Fruit fly (Drosophila melanogaster) whole organism, embryonic: Measurements from ENCODE around the gene eIF3d1.

Experiments used
- ATbp ChIP-seq: fragments of 200-800 bp; sonication (Bioruptor generic); optimal IDR thresholded peaks from 2 replicates; lab custom pipeline; 2017; ENCODE audit warnings: missing biosample characterization, mild to moderate bottlenecking, missing genetic modification characterization, missing genetic modification reagents
- Atf6 ChIP-seq: fragments of 200-800 bp; sonication (Bioruptor generic); IDR thresholded peaks from 2 replicates; pipeline ENCODE4 v1.3.6; 2022; ENCODE audit warnings: missing biosample characterization, missing genetic modification characterization
- CG10462 ChIP-seq: fragments of 200-800 bp; sonication (Bioruptor generic); optimal IDR thresholded peaks from 2 replicates; lab custom pipeline; 2016; ENCODE audit warnings: missing biosample characterization, missing genetic modification characterization
- CG11695 ChIP-seq: fragments of 200-800 bp; sonication (Bioruptor generic); IDR thresholded peaks from 3 replicates; pipeline ENCODE4 v1.3.6; 2022; ENCODE audit warnings: missing biosample characterization, missing genetic modification characterization
- CG12071 ChIP-seq: fragments of 200-800 bp; sonication (Bioruptor generic); optimal IDR thresholded peaks from 3 replicates; lab custom pipeline; 2018; ENCODE audit warnings: missing biosample characterization, mild to moderate bottlenecking, missing genetic modification characterization
- CG12104 ChIP-seq: fragments of 200-800 bp; sonication (Bioruptor generic); optimal IDR thresholded peaks from 3 replicates; lab custom pipeline; 2016; ENCODE audit warnings: missing biosample characterization, missing genetic modification characterization
- CG1233 ChIP-seq: fragments of 200-800 bp; sonication (Bioruptor generic); optimal IDR thresholded peaks from 4 replicates; lab custom pipeline; 2018; ENCODE audit warnings: missing biosample characterization, mild to moderate bottlenecking, missing genetic modification characterization
- CG14667 ChIP-seq: fragments of 200-800 bp; sonication (Bioruptor generic); IDR thresholded peaks from 2 replicates; pipeline ENCODE4 v1.3.6; 2022; ENCODE audit warnings: missing biosample characterization, missing genetic modification characterization
- CG14710 ChIP-seq: fragments of 200-800 bp; sonication (Bioruptor generic); optimal IDR thresholded peaks from 3 replicates; lab custom pipeline; 2019; ENCODE audit warnings: missing biosample characterization, mild to moderate bottlenecking, missing genetic modification characterization, moderate library complexity
- CG15514 ChIP-seq: fragments of 200-800 bp; sonication (Bioruptor generic); optimal IDR thresholded peaks from 3 replicates; lab custom pipeline; 2017; ENCODE audit warnings: missing biosample characterization, missing genetic modification characterization, mild to moderate bottlenecking, moderate library complexity, missing genetic modification reagents
- CG18619 ChIP-seq: fragments of 200-800 bp; sonication (Bioruptor generic); optimal IDR thresholded peaks from 3 replicates; lab custom pipeline; 2017; ENCODE audit warnings: missing biosample characterization, mild to moderate bottlenecking, missing genetic modification characterization
- CG2116 ChIP-seq: fragments of 200-800 bp; sonication (Bioruptor generic); optimal IDR thresholded peaks from 3 replicates; lab custom pipeline; 2018; ENCODE audit warnings: missing biosample characterization, mild to moderate bottlenecking, missing genetic modification characterization
- CG2678 ChIP-seq: fragments of 200-800 bp; sonication (Bioruptor generic); optimal IDR thresholded peaks from 3 replicates; lab custom pipeline; 2019; ENCODE audit warnings: missing biosample characterization, mild to moderate bottlenecking, missing genetic modification characterization, moderate library complexity
- CG30431 ChIP-seq: fragments of 200-800 bp; sonication (Bioruptor generic); optimal IDR thresholded peaks from 2 replicates; lab custom pipeline; 2017; ENCODE audit warnings: missing biosample characterization, missing genetic modification characterization
- CG31224 ChIP-seq: fragments of 200-800 bp; sonication (Bioruptor generic); IDR thresholded peaks from 2 replicates; pipeline ENCODE4 v1.3.6; 2022; ENCODE audit warnings: missing biosample characterization, missing genetic modification characterization
- CG3281 ChIP-seq: fragments of 200-800 bp; sonication (Bioruptor generic); optimal IDR thresholded peaks from 3 replicates; lab custom pipeline; 2017; ENCODE audit warnings: missing biosample characterization, mild to moderate bottlenecking, missing genetic modification characterization
- CG33213 ChIP-seq: fragments of 200-800 bp; sonication (Bioruptor generic); optimal IDR thresholded peaks from 3 replicates; lab custom pipeline; 2016; ENCODE audit warnings: missing biosample characterization, missing genetic modification characterization
- CG33557 ChIP-seq: fragments of 200-800 bp; sonication (Bioruptor generic); optimal IDR thresholded peaks from 2 replicates; lab custom pipeline; 2019; ENCODE audit warnings: missing biosample characterization, mild to moderate bottlenecking, missing genetic modification characterization, moderate library complexity
- CG34376 ChIP-seq: fragments of 200-800 bp; sonication (Bioruptor generic); optimal IDR thresholded peaks from 2 replicates; lab custom pipeline; 2018; ENCODE audit warnings: missing biosample characterization, mild to moderate bottlenecking, missing genetic modification characterization
- CG3838 ChIP-seq: fragments of 200-800 bp; sonication (Bioruptor generic); optimal IDR thresholded peaks from 3 replicates; lab custom pipeline; 2016; ENCODE audit warnings: missing biosample characterization, missing genetic modification characterization
- CG6175 ChIP-seq: fragments of 200-800 bp; sonication (Bioruptor generic); IDR thresholded peaks from 3 replicates; pipeline ENCODE4 v1.3.6; 2022; ENCODE audit warnings: missing biosample characterization, missing genetic modification characterization
- Camta ChIP-seq: fragments of 200-800 bp; sonication (Bioruptor generic); optimal IDR thresholded peaks from 2 replicates; lab custom pipeline; 2016; ENCODE audit warnings: missing biosample characterization, missing genetic modification characterization
- Chrac-16 ChIP-seq: fragments of 200-800 bp; sonication (Bioruptor generic); optimal IDR thresholded peaks from 3 replicates; lab custom pipeline; 2016; ENCODE audit warnings: missing biosample characterization, missing genetic modification characterization
- Doc3 ChIP-seq: fragments of 200-800 bp; sonication (Bioruptor generic); IDR thresholded peaks from 3 replicates; pipeline ENCODE4 v1.3.6; 2022; ENCODE audit warnings: missing biosample characterization, missing genetic modification characterization; ENCODE audit not compliant: partially characterized antibody
- H15 ChIP-seq: fragments of 200-800 bp; sonication (Bioruptor generic); IDR thresholded peaks from 3 replicates; pipeline ENCODE4 v1.3.6; 2022; ENCODE audit warnings: missing biosample characterization, missing genetic modification characterization
- HHEX ChIP-seq: fragments of 200-800 bp; sonication (Bioruptor generic); optimal IDR thresholded peaks from 3 replicates; lab custom pipeline; 2017; ENCODE audit warnings: missing biosample characterization, mild to moderate bottlenecking, missing genetic modification characterization, missing genetic modification reagents
- Hey ChIP-seq: fragments of 200-800 bp; sonication (Bioruptor generic); optimal IDR thresholded peaks from 3 replicates; lab custom pipeline; 2018; ENCODE audit warnings: missing biosample characterization, mild to moderate bottlenecking, missing genetic modification characterization
- Mad ChIP-seq: fragments of 200-800 bp; sonication (Bioruptor generic); optimal IDR thresholded peaks from 2 replicates; lab custom pipeline; 2016; ENCODE audit warnings: missing biosample characterization, missing genetic modification characterization
- Med ChIP-seq: fragments of 200-800 bp; sonication (Bioruptor generic); peaks from one replicate; lab custom pipeline; 2016; ENCODE audit warnings: missing biosample characterization, missing genetic modification characterization, mild to moderate bottlenecking, inconsistent platforms, moderate library complexity
- NC2α ChIP-seq: fragments of 200-800 bp; sonication (Bioruptor generic); optimal IDR thresholded peaks from 2 replicates; lab custom pipeline; 2016; ENCODE audit warnings: missing biosample characterization, missing genetic modification characterization
- Opbp ChIP-seq: fragments of 200-800 bp; sonication (Bioruptor generic); IDR thresholded peaks from 3 replicates; pipeline ENCODE4 v1.3.6; 2022; ENCODE audit warnings: missing biosample characterization, missing genetic modification characterization; ENCODE audit not compliant: partially characterized antibody
- Rfx ChIP-seq: fragments of 200-800 bp; sonication (Bioruptor generic); IDR thresholded peaks from 2 replicates; pipeline ENCODE4 v1.3.6; 2022; ENCODE audit warnings: missing biosample characterization, missing genetic modification characterization
- Spps ChIP-seq: fragments of 200-800 bp; sonication (Bioruptor generic); optimal IDR thresholded peaks from 2 replicates; lab custom pipeline; 2018; ENCODE audit warnings: missing biosample characterization, mild to moderate bottlenecking, missing genetic modification characterization
- Trl ChIP-seq, 3 experiments: fragments of >200 bp in 2 of 3; fragments of 200-800 bp in 1 of 3; sonication (Bioruptor generic) in 1 of 3; optimal IDR thresholded peaks; 2 replicates in 1 of 3; 3 replicates in 2 of 3; lab custom pipeline; 2016 to 2017; ENCODE audit warnings: missing biosample characterization in 1 of 3, missing genetic modification characterization in 1 of 3
- amos ChIP-seq: fragments of 200-800 bp; sonication (Bioruptor generic); IDR thresholded peaks from 2 replicates; pipeline ENCODE4 v1.3.6; 2022; ENCODE audit warnings: missing biosample characterization, missing genetic modification characterization; ENCODE audit not compliant: partially characterized antibody
- dmrt11E ChIP-seq: fragments of 200-800 bp; sonication (Bioruptor generic); optimal IDR thresholded peaks from 3 replicates; lab custom pipeline; 2018; ENCODE audit warnings: missing biosample characterization, mild to moderate bottlenecking, missing genetic modification characterization, moderate library complexity
- fd96Cb ChIP-seq: fragments of 200-800 bp; sonication (Bioruptor generic); optimal IDR thresholded peaks from 2 replicates; lab custom pipeline; 2018; ENCODE audit warnings: missing biosample characterization, mild to moderate bottlenecking, missing genetic modification characterization, moderate library complexity
- hkb ChIP-seq, 2 experiments: fragments of 200-800 bp in 1 of 2; fragments of >200 bp in 1 of 2; sonication (Bioruptor generic) in 1 of 2; IDR thresholded peaks in 1 of 2; optimal IDR thresholded peaks in 1 of 2; 2 replicates each; pipeline versions ENCODE4 v1.3.6 to Lab custom; 2017 to 2022; ENCODE audit warnings: missing biosample characterization in 1 of 2, missing genetic modification characterization in 1 of 2
- nerfin-2 ChIP-seq: fragments of 200-800 bp; sonication (Bioruptor generic); IDR thresholded peaks from 2 replicates; pipeline ENCODE4 v1.3.6; 2022; ENCODE audit warnings: missing biosample characterization, missing genetic modification characterization; ENCODE audit not compliant: partially characterized antibody
- pho ChIP-seq: fragments of 200-800 bp; sonication (Bioruptor generic); optimal IDR thresholded peaks from 2 replicates; lab custom pipeline; 2016; ENCODE audit warnings: missing biosample characterization, missing genetic modification characterization
- prd ChIP-seq, 3 experiments: fragments of >200 bp in 2 of 3; fragments of 200-800 bp in 1 of 3; sonication (Bioruptor generic) in 1 of 3; optimal IDR thresholded peaks in 2 of 3; IDR thresholded peaks in 1 of 3; 2 replicates in 2 of 3; 3 replicates in 1 of 3; pipeline versions ENCODE4 v1.3.6 to Lab custom; 2017 to 2022; ENCODE audit warnings: missing biosample characterization in 1 of 3, missing genetic modification characterization in 1 of 3
- ro ChIP-seq: fragments of 200-800 bp; sonication (Bioruptor generic); IDR thresholded peaks from 2 replicates; pipeline ENCODE4 v1.3.6; 2022; ENCODE audit warnings: missing biosample characterization, missing genetic modification characterization
- sens ChIP-seq: fragments of 200-800 bp; sonication (Bioruptor generic); peaks from one replicate; lab custom pipeline; 2016; ENCODE audit warnings: missing biosample characterization, missing genetic modification characterization
- shn ChIP-seq: fragments of 200-800 bp; sonication (Bioruptor generic); optimal IDR thresholded peaks from 3 replicates; lab custom pipeline; 2016; ENCODE audit warnings: missing biosample characterization, missing genetic modification characterization
- z ChIP-seq: fragments of 200-800 bp; sonication (Bioruptor generic); IDR thresholded peaks from 3 replicates; pipeline ENCODE4 v1.3.6; 2022; ENCODE audit warnings: missing biosample characterization, missing genetic modification characterization
- zen2 ChIP-seq: fragments of 200-800 bp; sonication (Bioruptor generic); IDR thresholded peaks from 3 replicates; pipeline ENCODE4 v1.3.6; 2022; ENCODE audit warnings: missing biosample characterization, missing genetic modification characterization; ENCODE audit not compliant: partially characterized antibody
- zfh2 ChIP-seq: fragments of 200-800 bp; sonication (Bioruptor generic); optimal IDR thresholded peaks from 2 replicates; lab custom pipeline; 2016; ENCODE audit warnings: missing biosample characterization, missing genetic modification characterization

The eIF3d1 gene

DNA sequence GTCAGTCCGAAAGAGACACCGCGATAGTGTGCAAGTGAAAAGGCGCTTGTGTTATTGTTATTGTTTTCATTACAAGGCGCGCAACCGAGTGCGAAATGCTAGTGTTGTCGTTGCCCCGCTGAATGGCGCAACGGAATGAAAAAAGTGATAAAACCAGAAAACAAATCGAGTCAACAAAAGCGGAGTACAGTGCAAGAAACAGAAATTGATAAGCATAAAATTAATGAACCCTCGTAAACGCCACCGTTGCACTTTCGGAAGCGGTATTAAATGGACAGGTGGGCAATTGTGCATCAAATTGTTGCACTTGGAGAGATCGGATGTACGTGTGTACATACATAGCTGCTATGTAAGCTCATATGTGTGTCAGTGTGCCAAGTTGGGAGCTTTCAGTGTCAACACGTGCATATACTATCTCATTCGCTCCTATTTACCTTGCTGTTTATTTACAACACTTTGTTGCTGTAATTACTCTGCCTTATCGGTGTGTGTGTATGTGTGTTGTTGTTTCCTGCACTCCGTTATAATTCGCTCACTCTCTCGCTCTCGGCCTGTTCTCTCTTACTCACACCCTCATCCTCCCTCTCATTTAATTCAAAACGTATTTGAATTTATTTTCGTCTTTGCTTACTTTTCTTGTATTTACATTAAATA lies 43.7 kb downstream of the eIF3d1 start (continued):
- TF ChIP-seq CG15514 (GFP tag; lab: Kevin White, UChicago), result peak; percentile 11
- TF ChIP-seq CG10462 (GFP tag; lab: Kevin White, UChicago), result peak; percentile 21
- TF ChIP-seq Hey (tag; lab: Kevin White, UChicago), result peak; percentile 47
- no peak for TF ChIP-seq CG3281 (GFP tag; lab: Kevin White, UChicago)
- TF ChIP-seq CG18619, result no peak
- TF ChIP-seq CG30431 (GFP tag; lab: Kevin White, UChicago), result no peak
- no peak for TF ChIP-seq Mad (GFP tag; lab: Kevin White, UChicago)
- peak; percentile 94 for TF ChIP-seq CG12071 (GFP tag; lab: Kevin White, UChicago)
- TF ChIP-seq ro (GFP tag; lab: Robert Waterston, UW), result no peak
- TF ChIP-seq z (GFP tag; lab: Robert Waterston, UW), result peak; percentile 56; the same call in 1 of the 3 replicates
- no peak for TF ChIP-seq NC2α (GFP tag; lab: Kevin White, UChicago)
- no peak for TF ChIP-seq Chrac-16 (GFP tag; lab: Kevin White, UChicago)
- TF ChIP-seq CG14667 (GFP tag; lab: Robert Waterston, UW), result no peak
- peak; percentile 52; the same call in 1 of the 3 replicates for TF ChIP-seq H15 (GFP tag; lab: Robert Waterston, UW)
- TF ChIP-seq Atf6, result peak; percentile 52; the same call in 1 of the 2 replicates
- peak; percentile 44; the same call in 1 of the 3 replicates for TF ChIP-seq CG11695 (GFP tag; lab: Robert Waterston, UW)
- no peak for TF ChIP-seq nerfin-2
- TF ChIP-seq prd (optimal IDR thresholded peaks at IDR 0.05; lab: Kevin White, UChicago), result no peak
- peak; percentile 41; the same call in 1 of the 3 replicates for TF ChIP-seq prd (GFP tag; IDR thresholded peaks at IDR 0.05; lab: Robert Waterston, UW)
- no peak for TF ChIP-seq Spps (tag; lab: Kevin White, UChicago)
- TF ChIP-seq CG12104 (GFP tag; lab: Kevin White, UChicago), result peak; percentile 79
- TF ChIP-seq dmrt11E, result no peak
- TF ChIP-seq CG34376 (GFP tag; lab: Kevin White, UChicago), result peak; percentile 88
- TF ChIP-seq CG31224 (GFP tag; lab: Robert Waterston, UW), result 0 out of 2 replicates have a peak, but pooled peaks have one; percentile 25
- peak; percentile 97 for TF ChIP-seq Med (GFP tag; lab: Kevin White, UChicago)
- peak; percentile 49 for TF ChIP-seq Camta (GFP tag; lab: Kevin White, UChicago)
- TF ChIP-seq zfh2 (GFP tag; lab: Kevin White, UChicago), result no peak
- TF ChIP-seq CG6175 (GFP tag; lab: Robert Waterston, UW), result no peak
- TF ChIP-seq CG33213, result peak; percentile 61
- TF ChIP-seq CG2678, result peak; percentile 83
- TF ChIP-seq zen2 (GFP tag; lab: Robert Waterston, UW), result no peak
- peak; percentile 36 for TF ChIP-seq CG1233 (GFP tag; lab: Kevin White, UChicago)
- no peak for TF ChIP-seq Doc3 (GFP tag; lab: Robert Waterston, UW)
- TF ChIP-seq amos (GFP tag; lab: Robert Waterston, UW), result no peak; the same call in 1 of the 2 replicates
- TF ChIP-seq sens, result peak; percentile 93
- peak; percentile 93 for TF ChIP-seq ATbp (GFP tag; lab: Kevin White, UChicago)
- TF ChIP-seq Opbp, result no peak
- peak; percentile 3 for TF ChIP-seq fd96Cb (tag; lab: Kevin White, UChicago)
- TF ChIP-seq CG2116 (GFP tag; lab: Kevin White, UChicago), result no peak
- TF ChIP-seq HHEX (GFP tag; lab: Kevin White, UChicago), result peak; percentile 84
- peak; percentile 20 for TF ChIP-seq CG14710 (tag; lab: Kevin White, UChicago)
- peak; percentile 68 to 89 for TF ChIP-seq Trl (optimal IDR thresholded peaks at IDR 0.05; lab: Kevin White, UChicago)
- peak; percentile 83 for TF ChIP-seq Trl (GFP tag; optimal IDR thresholded peaks at IDR 0.05; lab: Kevin White, UChicago)
- peak; percentile 58; the same call in 1 of the 2 replicates for TF ChIP-seq Rfx (GFP tag; lab: Robert Waterston, UW)
- TF ChIP-seq hkb (optimal IDR thresholded peaks at IDR 0.05; lab: Kevin White, UChicago), result no peak
- peak; percentile 89 for TF ChIP-seq hkb (GFP tag; IDR thresholded peaks at IDR 0.05; lab: Robert Waterston, UW)
- peak; percentile 30 for TF ChIP-seq CG33557
- no peak for TF ChIP-seq shn
- TF ChIP-seq CG3838 (GFP tag; lab: Kevin White, UChicago), result no peak
- no peak for TF ChIP-seq pho (GFP tag; lab: Kevin White, UChicago)
